Worm (Caenorhabditis elegans): ENCODE results near the gene F55C12.19.

- TF ChIP-seq Y116A8C.19 (tag; optimal IDR thresholded peaks at IDR 0.05; ENCODE audit: borderline replicate concordance) (no peak), efl-1 (optimal IDR thresholded peaks at IDR 0.05) (no peak), efl-1 (GFP tag; optimal IDR thresholded peaks at IDR 0.05 in 1 of 2) (no peak), nhr-19 (GFP tag; conservative IDR thresholded peaks at IDR 0.05) (no peak), ama-1 (optimal IDR thresholded peaks at IDR 0.05) (no peak), nhr-47 (tag; optimal IDR thresholded peaks at IDR 0.05) (no peak), fkh-10 (GFP tag; optimal IDR thresholded peaks at IDR 0.05) (no peak), aly-2 (tag; optimal IDR thresholded peaks at IDR 0.05) (no peak), nhr-76 (tag; optimal IDR thresholded peaks at IDR 0.05) (no peak), lin-15B (tag; optimal IDR thresholded peaks at IDR 0.05) (no peak), ztf-4 (tag; optimal IDR thresholded peaks at IDR 0.05) (no peak), ces-1 (GFP tag; optimal IDR thresholded peaks at IDR 0.05) (no peak), pqm-1 (tag; optimal IDR thresholded peaks at IDR 0.05) (no peak), fos-1 (tag; optimal IDR thresholded peaks at IDR 0.05) (no peak)
These were observed 2.0 kb upstream of the F55C12.19 start, which contains the start of gene tag-234 for ce11 chrII:5863893-5864292.

Measured in whole organism, L1 larva.